Fruit fly (Drosophila melanogaster) whole organism, embryonic: ENCODE data around the gene CycA.

ENCODE experiments used
- Antp ChIP-seq: fragments of 200-800 bp; sonication (Bioruptor generic); optimal IDR thresholded peaks from 3 replicates; lab custom pipeline; 2016; ENCODE audit warnings: missing biosample characterization, missing genetic modification characterization
- Atf6 ChIP-seq: fragments of 200-800 bp; sonication (Bioruptor generic); IDR thresholded peaks from 2 replicates; pipeline ENCODE4 v1.3.6; 2022; ENCODE audit warnings: missing biosample characterization, missing genetic modification characterization
- Bdp1 ChIP-seq: fragments of 200-800 bp; sonication (Bioruptor generic); optimal IDR thresholded peaks from 3 replicates; lab custom pipeline; 2016; ENCODE audit warnings: missing biosample characterization, missing genetic modification characterization
- CG10274 ChIP-seq: fragments of 200-800 bp; sonication (Bioruptor generic); optimal IDR thresholded peaks from 3 replicates; lab custom pipeline; 2017; ENCODE audit warnings: missing biosample characterization, mild to moderate bottlenecking, missing genetic modification characterization
- CG11085 ChIP-seq: fragments of 200-800 bp; sonication (Bioruptor generic); IDR thresholded peaks from 2 replicates; pipeline ENCODE4 v1.3.6; 2022; ENCODE audit warnings: missing biosample characterization, missing genetic modification characterization
- CG14014 ChIP-seq: fragments of 200-800 bp; sonication (Bioruptor generic); IDR thresholded peaks from 2 replicates; pipeline ENCODE4 v1.3.6; 2022; ENCODE audit warnings: missing biosample characterization, missing genetic modification characterization
- CG16815 ChIP-seq: fragments of 200-800 bp; sonication (Bioruptor generic); optimal IDR thresholded peaks from 3 replicates; lab custom pipeline; 2017; ENCODE audit warnings: missing biosample characterization, mild to moderate bottlenecking, missing genetic modification characterization
- CG17385 ChIP-seq: fragments of 200-800 bp; sonication (Bioruptor generic); optimal IDR thresholded peaks from 3 replicates; lab custom pipeline; 2018; ENCODE audit warnings: missing biosample characterization, mild to moderate bottlenecking, missing genetic modification characterization
- CG2712 ChIP-seq: fragments of 200-800 bp; optimal IDR thresholded peaks from 3 replicates; lab custom pipeline; 2019; ENCODE audit warnings: missing biosample characterization, mild to moderate bottlenecking, missing genetic modification characterization, moderate library complexity
- CG2889 ChIP-seq: fragments of 200-800 bp; sonication (Bioruptor generic); IDR thresholded peaks from 3 replicates; pipeline ENCODE4 v1.3.6; 2022; ENCODE audit warnings: missing biosample characterization, missing genetic modification characterization
- CG32772 ChIP-seq: fragments of 200-800 bp; sonication (Bioruptor generic); IDR thresholded peaks from 2 replicates; pipeline ENCODE4 v1.3.6; 2022; ENCODE audit warnings: missing biosample characterization, missing genetic modification characterization
- CG4820 ChIP-seq: fragments of 200-800 bp; sonication (Bioruptor generic); optimal IDR thresholded peaks from 3 replicates; lab custom pipeline; 2016; ENCODE audit warnings: missing biosample characterization, missing genetic modification characterization
- CG5953 ChIP-seq: fragments of 200-800 bp; sonication (Bioruptor generic); IDR thresholded peaks from 2 replicates; pipeline ENCODE4 v1.3.6; 2022; ENCODE audit warnings: missing biosample characterization, missing genetic modification characterization
- CG6175 ChIP-seq: fragments of 200-800 bp; sonication (Bioruptor generic); IDR thresholded peaks from 3 replicates; pipeline ENCODE4 v1.3.6; 2022; ENCODE audit warnings: missing biosample characterization, missing genetic modification characterization
- CG7271 ChIP-seq: fragments of 200-800 bp; sonication (Bioruptor generic); optimal IDR thresholded peaks from 2 replicates; lab custom pipeline; 2018; ENCODE audit warnings: missing biosample characterization, mild to moderate bottlenecking, missing genetic modification characterization, moderate library complexity
- CG9609 ChIP-seq: fragments of 200-800 bp; sonication (Bioruptor generic); optimal IDR thresholded peaks from 3 replicates; lab custom pipeline; 2016; ENCODE audit warnings: missing biosample characterization, missing genetic modification characterization
- CG9797 ChIP-seq: fragments of 200-800 bp; sonication (Bioruptor generic); optimal IDR thresholded peaks from 3 replicates; lab custom pipeline; 2018; ENCODE audit warnings: missing biosample characterization, mild to moderate bottlenecking, missing genetic modification characterization
- CoRest ChIP-seq: fragments of 200-800 bp; sonication (Bioruptor generic); optimal IDR thresholded peaks from 3 replicates; lab custom pipeline; 2018; ENCODE audit warnings: missing biosample characterization, mild to moderate bottlenecking, missing genetic modification characterization, moderate library complexity
- D19B ChIP-seq: fragments of 200-800 bp; sonication (Bioruptor generic); optimal IDR thresholded peaks from 2 replicates; lab custom pipeline; 2017; ENCODE audit warnings: missing biosample characterization, mild to moderate bottlenecking, missing genetic modification characterization
- Deaf1 ChIP-seq: fragments of 200-800 bp; optimal IDR thresholded peaks from 3 replicates; lab custom pipeline; 2019; ENCODE audit warnings: missing biosample characterization, mild to moderate bottlenecking, missing genetic modification characterization, moderate library complexity
- Dip3 ChIP-seq: fragments of 200-800 bp; sonication (Bioruptor generic); optimal IDR thresholded peaks from 3 replicates; lab custom pipeline; 2016; ENCODE audit warnings: missing biosample characterization, missing genetic modification characterization
- E2f1 ChIP-seq: fragments of 200-800 bp; sonication (Bioruptor generic); IDR thresholded peaks from 2 replicates; pipeline ENCODE4 v1.3.6; 2022; ENCODE audit warnings: missing biosample characterization, missing genetic modification characterization
- Fer2 ChIP-seq: fragments of 200-800 bp; sonication (Bioruptor generic); optimal IDR thresholded peaks from 2 replicates; lab custom pipeline; 2018; ENCODE audit warnings: missing biosample characterization, mild to moderate bottlenecking, missing genetic modification characterization, moderate library complexity
- HLH3B ChIP-seq: fragments of 200-800 bp; sonication (Bioruptor generic); IDR thresholded peaks from 2 replicates; pipeline ENCODE4 v1.3.6; 2022; ENCODE audit warnings: missing biosample characterization, missing genetic modification characterization
- HmgD ChIP-seq: fragments of 200-800 bp; sonication (Bioruptor generic); optimal IDR thresholded peaks from 3 replicates; lab custom pipeline; 2016; ENCODE audit warnings: missing biosample characterization, missing genetic modification characterization
- Hsf ChIP-seq: fragments of 200-800 bp; sonication (Bioruptor generic); optimal IDR thresholded peaks from 3 replicates; lab custom pipeline; 2016; ENCODE audit warnings: missing biosample characterization, missing genetic modification characterization
- Kr ChIP-seq: fragments of 200-800 bp; sonication (Bioruptor generic); optimal IDR thresholded peaks from 2 replicates; lab custom pipeline; 2017; ENCODE audit warnings: missing biosample characterization, mild to moderate bottlenecking, missing genetic modification characterization
- Trl ChIP-seq, 3 experiments: fragments of >200 bp in 2 of 3; fragments of 200-800 bp in 1 of 3; sonication (Bioruptor generic) in 1 of 3; optimal IDR thresholded peaks; 2 replicates in 1 of 3; 3 replicates in 2 of 3; lab custom pipeline; 2016 to 2017; ENCODE audit warnings: missing biosample characterization in 1 of 3, missing genetic modification characterization in 1 of 3
- Xbp1 ChIP-seq: fragments of 200-800 bp; sonication (Bioruptor generic); optimal IDR thresholded peaks from 3 replicates; lab custom pipeline; 2016; ENCODE audit warnings: missing biosample characterization, mild to moderate bottlenecking, missing genetic modification characterization
- Xrp1 ChIP-seq: fragments of 200-800 bp; sonication (Bioruptor generic); IDR thresholded peaks from 2 replicates; pipeline ENCODE4 v1.3.6; 2022; ENCODE audit warnings: missing biosample characterization, missing genetic modification characterization
- ara ChIP-seq: fragments of 200-800 bp; sonication (Bioruptor generic); IDR thresholded peaks from 2 replicates; pipeline ENCODE4 v1.3.6; 2022; ENCODE audit warnings: missing biosample characterization, missing genetic modification characterization
- bbx ChIP-seq: fragments of 200-800 bp; sonication (Bioruptor generic); IDR thresholded peaks from 2 replicates; pipeline ENCODE4 v1.3.6; 2022; ENCODE audit warnings: missing biosample characterization, missing genetic modification characterization; ENCODE audit not compliant: partially characterized antibody
- cad ChIP-seq: fragments of >200 bp; optimal IDR thresholded peaks from 2 replicates; lab custom pipeline; 2017; ENCODE audit warnings: missing biosample characterization, missing genetic modification characterization
- croc ChIP-seq: fragments of 200-800 bp; sonication (Bioruptor generic); conservative IDR thresholded peaks from 3 replicates; pipeline ENCODE4 v1.3.6; 2022; ENCODE audit warnings: missing biosample characterization, missing genetic modification characterization
- cwo ChIP-seq: fragments of 200-800 bp; sonication (Bioruptor generic); optimal IDR thresholded peaks from 3 replicates; lab custom pipeline; 2017; ENCODE audit warnings: missing biosample characterization, missing genetic modification characterization, mild to moderate bottlenecking, moderate library complexity, missing genetic modification reagents
- dysf ChIP-seq: fragments of 200-800 bp; sonication (Bioruptor generic); IDR thresholded peaks from 3 replicates; pipeline ENCODE4 v1.3.6; 2022; ENCODE audit warnings: missing biosample characterization, missing genetic modification characterization
- emc ChIP-seq: fragments of 200-800 bp; sonication (Bioruptor generic); optimal IDR thresholded peaks from 2 replicates; lab custom pipeline; 2016; ENCODE audit warnings: missing biosample characterization, missing genetic modification characterization
- eve ChIP-seq, 2 experiments: fragments of >200 bp; optimal IDR thresholded peaks; 2 replicates each; lab custom pipeline; 2017; ENCODE audit warnings: missing biosample characterization in 2 of 2, missing genetic modification characterization in 2 of 2
- fd3F ChIP-seq: fragments of 200-800 bp; sonication (Bioruptor generic); optimal IDR thresholded peaks from 2 replicates; lab custom pipeline; 2018; ENCODE audit warnings: missing biosample characterization, mild to moderate bottlenecking, missing genetic modification characterization, moderate library complexity
- gcm ChIP-seq: fragments of 200-800 bp; sonication (Bioruptor generic); optimal IDR thresholded peaks from 2 replicates; lab custom pipeline; 2019; ENCODE audit warnings: missing biosample characterization, mild to moderate bottlenecking, missing genetic modification characterization, moderate library complexity
- gsb-n ChIP-seq: fragments of 200-800 bp; sonication (Bioruptor generic); optimal IDR thresholded peaks from 3 replicates; lab custom pipeline; 2018; ENCODE audit warnings: missing biosample characterization, mild to moderate bottlenecking, missing genetic modification characterization
- jigr1 ChIP-seq: fragments of 200-800 bp; sonication (Bioruptor generic); IDR thresholded peaks from 3 replicates; pipeline ENCODE4 v1.3.6; 2022; ENCODE audit warnings: missing biosample characterization, missing genetic modification characterization
- mld ChIP-seq: fragments of 200-800 bp; sonication (Bioruptor generic); IDR thresholded peaks from 3 replicates; pipeline ENCODE4 v1.3.6; 2022; ENCODE audit warnings: missing biosample characterization, missing genetic modification characterization; ENCODE audit not compliant: partially characterized antibody
- peb ChIP-seq: fragments of 200-800 bp; sonication (Bioruptor generic); IDR thresholded peaks from 2 replicates; pipeline ENCODE4 v1.3.6; 2022; ENCODE audit warnings: missing biosample characterization, missing genetic modification characterization
- prd ChIP-seq, 3 experiments: fragments of >200 bp in 2 of 3; fragments of 200-800 bp in 1 of 3; sonication (Bioruptor generic) in 1 of 3; optimal IDR thresholded peaks in 2 of 3; IDR thresholded peaks in 1 of 3; 2 replicates in 2 of 3; 3 replicates in 1 of 3; pipeline versions ENCODE4 v1.3.6 to Lab custom; 2017 to 2022; ENCODE audit warnings: missing biosample characterization in 1 of 3, missing genetic modification characterization in 1 of 3
- schlank ChIP-seq: fragments of 200-800 bp; sonication (Bioruptor generic); optimal IDR thresholded peaks from 2 replicates; lab custom pipeline; 2018; ENCODE audit warnings: missing biosample characterization, mild to moderate bottlenecking, missing genetic modification characterization
- slp2 ChIP-seq: fragments of 200-800 bp; sonication (Bioruptor generic); optimal IDR thresholded peaks from 2 replicates; lab custom pipeline; 2016; ENCODE audit warnings: missing biosample characterization, missing genetic modification characterization
- sob ChIP-seq: fragments of 200-800 bp; sonication (Bioruptor generic); IDR thresholded peaks from 2 replicates; pipeline ENCODE4 v1.3.6; 2022; ENCODE audit warnings: missing biosample characterization, missing genetic modification characterization
- unpg ChIP-seq: fragments of 200-800 bp; sonication (Bioruptor generic); optimal IDR thresholded peaks from 3 replicates; lab custom pipeline; 2018; ENCODE audit warnings: missing biosample characterization, mild to moderate bottlenecking, missing genetic modification characterization, moderate library complexity
- wor ChIP-seq: fragments of 200-800 bp; sonication (Bioruptor generic); IDR thresholded peaks from 2 replicates; pipeline ENCODE4 v1.3.6; 2022; ENCODE audit warnings: missing biosample characterization, missing genetic modification characterization
- yki ChIP-seq: fragments of >200 bp; optimal IDR thresholded peaks from 3 replicates; lab custom pipeline; 2018

The CycA gene

dm6 chr3L:11821723-11822445, 11.5 kb downstream of the CycA start, which contains the start of the genes CG11597 and CG5946 (continued):
- TF ChIP-seq unpg, result no peak
- TF ChIP-seq HLH3B (GFP tag; lab: Robert Waterston, UW), result no peak
- no peak for TF ChIP-seq Atf6 (GFP tag; lab: Robert Waterston, UW)
- TF ChIP-seq fd3F, result no peak
- TF ChIP-seq jigr1 (GFP tag; lab: Robert Waterston, UW), result no peak
- TF ChIP-seq CG9797 (GFP tag; lab: Kevin White, UChicago), result no peak
- peak; percentile 1 for TF ChIP-seq gcm (GFP tag; lab: Kevin White, UChicago)
- TF ChIP-seq Trl (optimal IDR thresholded peaks at IDR 0.05; lab: Kevin White, UChicago), result peak; percentile 90 to 92
- no peak for TF ChIP-seq Trl (GFP tag; optimal IDR thresholded peaks at IDR 0.05; lab: Kevin White, UChicago)
- TF ChIP-seq slp2 (GFP tag; lab: Kevin White, UChicago), result no peak
- TF ChIP-seq Xbp1 (GFP tag; lab: Kevin White, UChicago), result no peak
- TF ChIP-seq Hsf (GFP tag; lab: Kevin White, UChicago), result no peak
- TF ChIP-seq Deaf1, result peak; percentile 47
- TF ChIP-seq cwo, result no peak
- peak; percentile 6; the same call in 1 of the 2 replicates for TF ChIP-seq CG11085 (GFP tag; lab: Robert Waterston, UW)
- TF ChIP-seq CG2889 (GFP tag; lab: Robert Waterston, UW), result 0 out of 3 replicates have a peak, but pooled peaks have one; percentile 25
- no peak for TF ChIP-seq CG17385 (GFP tag; lab: Kevin White, UChicago)
- peak; percentile 50 for TF ChIP-seq bbx (GFP tag; lab: Robert Waterston, UW)
- TF ChIP-seq CoRest (tag; lab: Kevin White, UChicago), result no peak
- no peak for TF ChIP-seq prd (optimal IDR thresholded peaks at IDR 0.05; lab: Kevin White, UChicago)
- TF ChIP-seq prd (GFP tag; IDR thresholded peaks at IDR 0.05; lab: Robert Waterston, UW), result no peak; the same call in 2 of the 3 replicates
- no peak for TF ChIP-seq gsb-n
- TF ChIP-seq eve (GFP tag; optimal IDR thresholded peaks at IDR 0.05; lab: Kevin White, UChicago), result no peak
- no peak for TF ChIP-seq HmgD
- no peak for TF ChIP-seq CG2712
- TF ChIP-seq schlank, result no peak
- no peak for TF ChIP-seq croc (GFP tag; lab: Robert Waterston, UW)
- TF ChIP-seq CG16815 (GFP tag; lab: Kevin White, UChicago), result no peak
- no peak for TF ChIP-seq sob (GFP tag; lab: Robert Waterston, UW)
- TF ChIP-seq peb, result no peak
- TF ChIP-seq wor (GFP tag; lab: Robert Waterston, UW), result no peak
- no peak for TF ChIP-seq cad (GFP tag; lab: Kevin White, UChicago)
- TF ChIP-seq CG32772, result no peak
- TF ChIP-seq CG10274 (GFP tag; lab: Kevin White, UChicago), result no peak
- TF ChIP-seq dysf (GFP tag; lab: Robert Waterston, UW), result no peak
- no peak for TF ChIP-seq ara (GFP tag; lab: Robert Waterston, UW)
- no peak for TF ChIP-seq D19B (GFP tag; lab: Kevin White, UChicago)
- no peak for TF ChIP-seq emc (GFP tag; lab: Kevin White, UChicago)
- TF ChIP-seq CG4820 (GFP tag; lab: Kevin White, UChicago), result no peak
- TF ChIP-seq E2f1, result no peak
- no peak for TF ChIP-seq Fer2 (tag; lab: Kevin White, UChicago)
- TF ChIP-seq Kr, result no peak
- no peak for TF ChIP-seq CG6175
- no peak for TF ChIP-seq CG14014 (GFP tag; lab: Robert Waterston, UW)
- TF ChIP-seq CG9609 (GFP tag; lab: Kevin White, UChicago), result no peak
- TF ChIP-seq CG7271 (tag; lab: Kevin White, UChicago), result no peak
- no peak for TF ChIP-seq Antp (GFP tag; lab: Kevin White, UChicago)
- no peak for TF ChIP-seq CG5953 (GFP tag; lab: Robert Waterston, UW)
- peak; percentile 19 for TF ChIP-seq yki (lab: Kevin White, UChicago)
- TF ChIP-seq Xrp1 (GFP tag; lab: Robert Waterston, UW), result no peak
- no peak for TF ChIP-seq mld (GFP tag; lab: Robert Waterston, UW)
- no peak for TF ChIP-seq Bdp1 (GFP tag; lab: Kevin White, UChicago)
- no peak for TF ChIP-seq Dip3
